Worm (Caenorhabditis elegans) whole organism, young adult: ENCODE measurements around the gene abu-12.

Experiments used
- B0019.2 ChIP-seq: fragments of 200-800 bp; sonication (Bioruptor generic); conservative IDR thresholded peaks from 2 replicates; pipeline ENCODE4 v1.3.6; 2022; ENCODE audit warnings: missing genetic modification reagents, missing genetic modification characterization, missing compliant biosample characterization
- B0035.1 ChIP-seq: sonication (generic microtip); optimal IDR thresholded peaks from 2 replicates; lab custom pipeline; 2016; ENCODE audit warnings: missing genetic modification characterization, mild to moderate bottlenecking, missing compliant biosample characterization, missing genotype, missing genetic modification reagents
- B0261.1 ChIP-seq: sonication (generic microtip); optimal IDR thresholded peaks from 2 replicates; lab custom pipeline; 2016; ENCODE audit warnings: mild to moderate bottlenecking, missing genetic modification characterization, moderate library complexity, missing compliant biosample characterization
- B0336.3 ChIP-seq: fragments of 200-800 bp; sonication (Bioruptor generic); IDR thresholded peaks from 2 replicates; pipeline ENCODE4 v1.3.6; 2022; ENCODE audit warnings: missing genetic modification characterization, missing compliant biosample characterization
- D2030.7 ChIP-seq: fragments of 200-800 bp; sonication (Bioruptor generic); IDR thresholded peaks from 2 replicates; pipeline ENCODE4 v1.3.6; 2022; ENCODE audit warnings: missing genetic modification reagents, missing genetic modification characterization, missing compliant biosample characterization
- F33H1.4 ChIP-seq: fragments of 200-800 bp; sonication (Bioruptor generic); IDR thresholded peaks from 2 replicates; pipeline ENCODE4 v1.3.6; 2022; ENCODE audit warnings: missing genetic modification reagents, missing genetic modification characterization, missing compliant biosample characterization
- F37B4.10 ChIP-seq: fragments of 200-800 bp; sonication (Bioruptor generic); IDR thresholded peaks from 2 replicates; pipeline ENCODE4 v1.3.6; 2022; ENCODE audit warnings: missing genetic modification characterization, missing compliant biosample characterization
- F52B5.7 ChIP-seq: sonication (generic microtip); optimal IDR thresholded peaks from 2 replicates; lab custom pipeline; 2016; ENCODE audit warnings: mild to moderate bottlenecking, missing genetic modification characterization, missing compliant biosample characterization
- T07F8.4 ChIP-seq: sonication (generic microtip); optimal IDR thresholded peaks from 2 replicates; lab custom pipeline; 2016; ENCODE audit warnings: mild to moderate bottlenecking, missing genetic modification characterization, moderate library complexity, missing compliant biosample characterization
- Y53F4B.3 ChIP-seq: fragments of 200-800 bp; sonication (Bioruptor generic); IDR thresholded peaks from 2 replicates; pipeline ENCODE4 v1.3.6; 2022; ENCODE audit warnings: missing genetic modification reagents, missing genetic modification characterization, missing compliant biosample characterization
- Y67H2A.10 ChIP-seq: fragments of 200-800 bp; sonication (Bioruptor generic); conservative IDR thresholded peaks from 2 replicates; pipeline ENCODE4 v1.3.6; 2022; ENCODE audit warnings: missing genetic modification reagents, missing genetic modification characterization, missing compliant biosample characterization
- Y79H2A.3 ChIP-seq: fragments of 200-800 bp; sonication (Bioruptor generic); conservative IDR thresholded peaks from 2 replicates; pipeline ENCODE4 v1.3.6; 2022; ENCODE audit warnings: missing genetic modification reagents, missing genetic modification characterization, missing compliant biosample characterization
- atf-7 ChIP-seq: sonication (generic microtip); optimal IDR thresholded peaks from 2 replicates; lab custom pipeline; 2017; ENCODE audit warnings: mild to moderate bottlenecking, missing genetic modification characterization, missing compliant biosample characterization
- bed-2 ChIP-seq: fragments of 200-800 bp; sonication (Bioruptor generic); IDR thresholded peaks from 2 replicates; pipeline ENCODE4 v1.3.6; 2022; ENCODE audit warnings: missing genetic modification reagents, missing genetic modification characterization, missing compliant biosample characterization
- ccch-3 ChIP-seq: fragments of 200-800 bp; sonication (Bioruptor generic); optimal IDR thresholded peaks from 2 replicates; lab custom pipeline; 2018; ENCODE audit warnings: mild to moderate bottlenecking, missing genetic modification characterization, missing compliant biosample characterization
- dox-1 ChIP-seq: fragments of 200-800 bp; sonication (Bioruptor generic); IDR thresholded peaks from 2 replicates; pipeline ENCODE4 v1.3.6; 2022; ENCODE audit warnings: missing genetic modification reagents, missing genetic modification characterization, missing compliant biosample characterization
- dpff-1 ChIP-seq: sonication (generic microtip); optimal IDR thresholded peaks from 2 replicates; lab custom pipeline; 2017; ENCODE audit warnings: mild to moderate bottlenecking, missing genetic modification characterization, missing compliant biosample characterization
- egl-18 ChIP-seq: fragments of 200-800 bp; sonication (Bioruptor generic); IDR thresholded peaks from 2 replicates; pipeline ENCODE4 v1.3.6; 2022; ENCODE audit warnings: missing genetic modification reagents, missing genetic modification characterization, missing compliant biosample characterization
- egl-44 ChIP-seq: fragments of 200-800 bp; sonication (Bioruptor generic); IDR thresholded peaks from 2 replicates; pipeline ENCODE4 v1.3.6; 2022; ENCODE audit warnings: missing genetic modification reagents, missing genetic modification characterization, missing compliant biosample characterization
- egrh-3 ChIP-seq: fragments of 200-800 bp; sonication (Bioruptor generic); IDR thresholded peaks from 2 replicates; pipeline ENCODE4 v1.3.6; 2022; ENCODE audit warnings: missing genetic modification reagents, missing genetic modification characterization, missing compliant biosample characterization
- him-1 ChIP-seq: sonication (generic microtip); optimal IDR thresholded peaks from 2 replicates; lab custom pipeline; 2016; ENCODE audit warnings: missing genotype, missing genetic modification reagents, missing genetic modification characterization, missing compliant biosample characterization
- hmg-20 ChIP-seq: fragments of 200-800 bp; sonication (Bioruptor generic); IDR thresholded peaks from 2 replicates; pipeline ENCODE4 v1.3.6; 2022; ENCODE audit warnings: missing genetic modification reagents, missing genetic modification characterization, missing compliant biosample characterization
- lag-1 ChIP-seq: fragments of 200-800 bp; sonication (Bioruptor generic); IDR thresholded peaks from 2 replicates; pipeline ENCODE4 v1.3.6; 2022; ENCODE audit warnings: missing genetic modification reagents, missing genetic modification characterization, missing compliant biosample characterization
- let-607 ChIP-seq, 2 experiments: fragments of 200-800 bp in 1 of 2; sonication (Bioruptor generic) in 1 of 2; sonication (generic microtip) in 1 of 2; optimal IDR thresholded peaks; 2 replicates each; lab custom pipeline; 2016 to 2018; ENCODE audit warnings: mild to moderate bottlenecking in 2 of 2, missing compliant biosample characterization in 2 of 2, missing genetic modification characterization in 2 of 2, moderate library complexity in 2 of 2, missing genotype in 1 of 2
- lin-26 ChIP-seq: fragments of 200-800 bp; sonication (Bioruptor generic); IDR thresholded peaks from 2 replicates; pipeline ENCODE4 v1.3.6; 2022; ENCODE audit warnings: missing genetic modification reagents, missing genetic modification characterization, missing compliant biosample characterization
- lin-40 ChIP-seq: sonication (generic microtip); optimal IDR thresholded peaks from 2 replicates; lab custom pipeline; 2016; ENCODE audit warnings: missing genetic modification characterization, mild to moderate bottlenecking, missing compliant biosample characterization, missing genotype, missing genetic modification reagents
- lsl-1 ChIP-seq: fragments of 200-800 bp; sonication (Bioruptor generic); optimal IDR thresholded peaks from 2 replicates; lab custom pipeline; 2018; ENCODE audit warnings: mild to moderate bottlenecking, missing genetic modification characterization, moderate library complexity, missing compliant biosample characterization
- lsy-27 ChIP-seq: sonication (generic microtip); optimal IDR thresholded peaks from 2 replicates; lab custom pipeline; 2017; ENCODE audit warnings: missing genetic modification characterization, mild to moderate bottlenecking, missing compliant biosample characterization, antibody characterized with exemption, missing genotype, borderline replicate concordance; ENCODE audit not compliant: insufficient read depth
- mel-28 ChIP-seq: sonication (generic microtip); optimal IDR thresholded peaks from 2 replicates; lab custom pipeline; 2016; ENCODE audit warnings: borderline replicate concordance, mild to moderate bottlenecking, missing genetic modification characterization, missing compliant biosample characterization
- mes-4 ChIP-seq: sonication (generic microtip); optimal IDR thresholded peaks from 2 replicates; lab custom pipeline; 2016; ENCODE audit warnings: missing genotype, missing genetic modification characterization, missing compliant biosample characterization
- nfya-2 ChIP-seq: fragments of 200-800 bp; sonication (Bioruptor generic); IDR thresholded peaks from 2 replicates; pipeline ENCODE4 v1.3.6; 2022; ENCODE audit warnings: missing genetic modification reagents, missing genetic modification characterization, missing compliant biosample characterization
- nhr-120 ChIP-seq: fragments of 200-800 bp; sonication (Bioruptor generic); IDR thresholded peaks from 2 replicates; pipeline ENCODE4 v1.3.6; 2022; ENCODE audit warnings: missing genetic modification characterization, missing compliant biosample characterization
- nhr-80 ChIP-seq: sonication (generic microtip); optimal IDR thresholded peaks from 2 replicates; lab custom pipeline; 2016; ENCODE audit warnings: missing genetic modification characterization, missing compliant biosample characterization
- nhr-90 ChIP-seq: sonication (generic microtip); optimal IDR thresholded peaks from 2 replicates; lab custom pipeline; 2016; ENCODE audit warnings: missing genotype, mild to moderate bottlenecking, missing genetic modification characterization, missing compliant biosample characterization
- snpc-3.4 ChIP-seq: sonication (generic microtip); optimal IDR thresholded peaks from 2 replicates; lab custom pipeline; 2017; ENCODE audit warnings: missing genetic modification characterization, mild to moderate bottlenecking, missing compliant biosample characterization, antibody characterized with exemption, moderate library complexity, missing genotype, missing genetic modification reagents
- unc-130 ChIP-seq: sonication (generic microtip); optimal IDR thresholded peaks from 2 replicates; lab custom pipeline; 2016; ENCODE audit warnings: missing genetic modification reagents, missing genetic modification characterization, missing compliant biosample characterization
- zfh-2 ChIP-seq: fragments of 200-800 bp; sonication (Bioruptor generic); conservative IDR thresholded peaks from 2 replicates; pipeline ENCODE4 v1.3.6; 2022; ENCODE audit warnings: missing genetic modification reagents, missing genetic modification characterization, missing compliant biosample characterization
- ztf-18 ChIP-seq: sonication (generic microtip); optimal IDR thresholded peaks from 2 replicates; lab custom pipeline; 2016; ENCODE audit warnings: missing genotype, mild to moderate bottlenecking, missing genetic modification characterization, missing compliant biosample characterization
- ztf-22 ChIP-seq: fragments of 200-800 bp; sonication (Bioruptor generic); optimal IDR thresholded peaks from 2 replicates; lab custom pipeline; 2018; ENCODE audit warnings: mild to moderate bottlenecking, missing genetic modification characterization, moderate library complexity, missing compliant biosample characterization
- ztf-26 ChIP-seq: sonication (generic microtip); optimal IDR thresholded peaks from 2 replicates; lab custom pipeline; 2017; ENCODE audit warnings: missing genetic modification characterization, missing compliant biosample characterization

Gene abu-12

DNA sequence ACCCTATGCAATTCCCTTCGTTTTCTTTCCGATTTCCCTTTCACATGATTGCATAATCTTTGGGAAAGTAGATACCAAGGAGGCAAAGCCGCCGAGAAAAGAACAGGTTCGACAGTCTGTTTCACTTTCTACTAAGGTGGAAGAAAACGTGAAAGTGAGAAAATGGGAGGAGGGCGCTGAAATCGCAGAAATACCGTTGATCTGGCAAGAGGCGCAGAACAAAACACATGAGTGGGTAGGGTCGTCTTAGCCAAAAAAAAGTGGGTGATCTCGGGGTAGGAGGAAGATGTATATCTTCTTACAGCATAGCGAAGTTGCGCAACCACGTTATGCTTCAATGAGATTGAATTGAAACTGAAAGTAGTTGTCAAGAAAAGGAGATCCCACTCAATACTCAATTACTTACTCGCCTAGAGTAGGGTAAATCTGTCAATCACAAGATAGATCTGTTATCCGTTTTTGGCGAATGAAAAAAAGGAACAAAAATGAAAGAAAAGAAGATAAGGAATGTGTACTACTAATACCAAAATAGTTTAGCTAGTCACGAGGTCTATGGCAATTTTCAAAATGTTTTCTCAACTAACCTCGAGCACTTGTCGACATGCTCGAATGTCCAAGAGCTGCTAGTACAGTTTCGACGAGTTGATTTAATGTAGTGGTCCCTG is 24.2 kb downstream of the abu-12 start:
- TF ChIP-seq snpc-3.4 (tag; lab: Kevin White, UChicago): no peak
- no peak for TF ChIP-seq bed-2
- no peak for TF ChIP-seq lsy-27
- TF ChIP-seq T07F8.4 (tag; lab: Kevin White, UChicago): no peak
- TF ChIP-seq dpff-1 (tag; lab: Kevin White, UChicago): no peak
- TF ChIP-seq nhr-90: no peak
- no peak for TF ChIP-seq ccch-3 (GFP tag; lab: Kevin White, UChicago)
- TF ChIP-seq hmg-20 (GFP tag; lab: Robert Waterston, UW): no peak
- TF ChIP-seq F33H1.4 (GFP tag; lab: Robert Waterston, UW): no peak
- no peak for TF ChIP-seq Y67H2A.10 (GFP tag; lab: Robert Waterston, UW)
- no peak for TF ChIP-seq F37B4.10

DNA sequence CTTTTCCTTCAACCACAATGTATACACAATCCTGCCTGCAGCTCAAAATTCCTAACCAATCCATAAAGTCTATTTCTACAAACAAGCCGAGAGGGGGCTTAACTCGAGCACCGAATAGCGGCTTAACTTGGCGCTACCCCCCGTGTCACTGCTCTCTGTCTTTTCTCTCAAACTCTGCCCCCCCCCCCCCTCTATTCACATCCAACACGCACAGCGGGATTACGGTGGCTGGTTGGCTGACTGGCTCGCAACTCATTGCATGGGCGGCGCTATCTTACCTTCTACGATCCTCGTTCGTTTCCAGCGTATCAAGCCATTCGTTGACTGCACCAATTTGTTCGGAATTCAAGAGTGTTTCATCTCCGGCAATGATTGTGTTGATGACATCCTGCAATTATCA is 25.8 kb downstream of the abu-12 start:
- TF ChIP-seq unc-130 (GFP tag; lab: Kevin White, UChicago): no peak
- TF ChIP-seq Y53F4B.3 (GFP tag; lab: Robert Waterston, UW): no peak
- TF ChIP-seq zfh-2: peak; percentile 71

- TF ChIP-seq egl-44 (GFP tag; lab: Robert Waterston, UW): no peak
- no peak for TF ChIP-seq B0019.2 (GFP tag; lab: Robert Waterston, UW)
- no peak for TF ChIP-seq lsl-1
- no peak for TF ChIP-seq ztf-18 (tag; lab: Kevin White, UChicago)
- no peak for TF ChIP-seq ccch-3 (GFP tag; lab: Kevin White, UChicago)
- TF ChIP-seq him-1: no peak
- TF ChIP-seq dox-1: no peak
- TF ChIP-seq lag-1 (GFP tag; lab: Robert Waterston, UW): no peak
- TF ChIP-seq Y67H2A.10 (GFP tag; lab: Robert Waterston, UW): no peak
- no peak for TF ChIP-seq nfya-2 (GFP tag; lab: Robert Waterston, UW)
- no peak for TF ChIP-seq B0261.1 (tag; lab: Kevin White, UChicago)
- TF ChIP-seq F52B5.7 (tag; lab: Kevin White, UChicago): no peak
- TF ChIP-seq egl-18 (GFP tag; lab: Robert Waterston, UW): no peak
- no peak for TF ChIP-seq mel-28 (tag; lab: Kevin White, UChicago)
- no peak for TF ChIP-seq D2030.7 (GFP tag; lab: Robert Waterston, UW)
- TF ChIP-seq, all 124 proteins: peak for 0
Measured at ce11 chrX:425535-425934, 31.9 kb downstream of the abu-12 start, which contains the start of gene ZK1193.2. Gene ZK1193.2, minus strand, starts transcription at chrX:425635.

DNA sequence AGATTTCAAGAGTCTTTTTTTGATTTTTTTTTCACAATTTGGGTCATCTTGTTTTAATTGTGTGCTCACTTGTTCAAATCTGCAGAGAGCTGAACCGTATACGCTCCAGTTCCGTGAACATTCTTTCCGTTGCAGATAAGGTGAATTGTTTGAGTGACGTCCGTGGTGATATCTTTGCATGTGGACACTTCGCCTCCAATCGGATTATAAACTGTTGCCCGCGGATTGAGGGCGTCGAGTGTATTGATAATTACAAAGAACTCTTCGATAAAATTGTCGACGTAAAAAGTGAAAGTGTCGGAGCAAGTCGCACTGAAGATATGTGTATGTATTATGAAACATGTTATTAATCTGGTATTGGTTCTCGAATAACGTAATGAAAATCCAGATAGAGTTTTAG is 33.7 kb downstream of the abu-12 start:
- TF ChIP-seq nhr-80 (tag; lab: Kevin White, UChicago) (peak; percentile 44), atf-7 (tag; lab: Kevin White, UChicago) (no peak)
- TF ChIP-seq, all 124 proteins: peak for 1

ce11 chrX:421785-422657 is 35.4 kb downstream of the abu-12 start:
- TF ChIP-seq let-607 (tag; optimal IDR thresholded peaks at IDR 0.05; lab: Kevin White, UChicago) (peak in 1 of 2 experiments; percentile 1), dox-1 (0 out of 2 replicates have a peak, but pooled peaks have one; percentile 5), egrh-3 (peak; percentile 76; the same call in 1 of the 2 replicates), Y79H2A.3 (GFP tag; lab: Robert Waterston, UW) (no peak), lin-40 (tag; lab: Kevin White, UChicago) (peak; percentile 90), ztf-26 (tag; lab: Kevin White, UChicago) (peak; percentile 68), B0035.1 (tag; lab: Kevin White, UChicago) (peak; percentile 11), lin-26 (peak; percentile 85), B0336.3 (GFP tag; lab: Robert Waterston, UW) (no peak; the same call in 1 of the 2 replicates), zfh-2 (peak; percentile 89), mes-4 (tag; lab: Kevin White, UChicago) (peak; percentile 25), nhr-120 (0 out of 2 replicates have a peak, but pooled peaks have one; percentile 14), ztf-22 (GFP tag; lab: Kevin White, UChicago) (no peak)
